Worm (Caenorhabditis elegans) whole organism, L2 larva: ENCODE measurements around the gene ZK1098.6.

ENCODE experiments used
- C34F6.9 ChIP-seq: fragments of 150-350 bp; optimal IDR thresholded peaks from 2 replicates; lab custom pipeline; 2014; ENCODE audit warnings: missing biosample characterization, missing genetic modification characterization
- F13H6.1 ChIP-seq: sonication (generic microtip); optimal IDR thresholded peaks from 2 replicates; lab custom pipeline; 2016; ENCODE audit warnings: missing genetic modification characterization, missing compliant biosample characterization
- Y55F3AM.14 ChIP-seq: fragments of 200-800 bp; sonication (Bioruptor generic); optimal IDR thresholded peaks from 2 replicates; lab custom pipeline; 2018; ENCODE audit warnings: mild to moderate bottlenecking, missing genetic modification characterization, missing compliant biosample characterization
- ZK546.5 ChIP-seq: sonication (generic microtip); optimal IDR thresholded peaks from 2 replicates; lab custom pipeline; 2017; ENCODE audit warnings: missing biosample characterization, missing genetic modification characterization
- alr-1 ChIP-seq: fragments of 150-350 bp; optimal IDR thresholded peaks from 2 replicates; lab custom pipeline; 2014; ENCODE audit warnings: missing biosample characterization, missing genetic modification characterization
- aly-2 ChIP-seq: fragments of 150-350 bp; optimal IDR thresholded peaks from 2 replicates; lab custom pipeline; 2014; ENCODE audit warnings: missing biosample characterization, missing genetic modification characterization
- ama-1 ChIP-seq: fragments of 150-350 bp; optimal IDR thresholded peaks from 2 replicates; lab custom pipeline; 2018; ENCODE audit warnings: inconsistent platforms
- blmp-1 ChIP-seq: sonication (generic microtip); optimal IDR thresholded peaks from 2 replicates; lab custom pipeline; 2017; ENCODE audit warnings: missing genetic modification characterization, mild to moderate bottlenecking, missing compliant biosample characterization, antibody characterized with exemption, moderate library complexity; ENCODE audit not compliant: insufficient read depth
- ceh-16 ChIP-seq: fragments of 150-350 bp; optimal IDR thresholded peaks from 2 replicates; lab custom pipeline; 2014; ENCODE audit warnings: missing biosample characterization, missing genetic modification characterization
- dmd-4 ChIP-seq: sonication (generic microtip); optimal IDR thresholded peaks from 2 replicates; lab custom pipeline; 2017; ENCODE audit warnings: missing biosample characterization, missing genetic modification characterization
- egl-27 ChIP-seq: sonication (generic microtip); optimal IDR thresholded peaks from 3 replicates; lab custom pipeline; 2017; ENCODE audit warnings: missing biosample characterization, missing genetic modification reagents, missing genetic modification characterization
- elt-1 ChIP-seq: fragments of 150-350 bp; optimal IDR thresholded peaks from 2 replicates; lab custom pipeline; 2014; ENCODE audit warnings: missing biosample characterization, missing genetic modification characterization
- elt-3 ChIP-seq: sonication (generic microtip); optimal IDR thresholded peaks from 2 replicates; lab custom pipeline; 2017; ENCODE audit warnings: missing biosample characterization, missing genetic modification characterization
- fos-1 ChIP-seq: fragments of 150-350 bp; optimal IDR thresholded peaks from 2 replicates; lab custom pipeline; 2014; ENCODE audit warnings: missing biosample characterization, missing genetic modification characterization
- gmeb-1 ChIP-seq: fragments of 150-350 bp; optimal IDR thresholded peaks from 2 replicates; lab custom pipeline; 2014; ENCODE audit warnings: missing biosample characterization, missing genetic modification characterization
- lin-39 ChIP-seq: fragments of 150-350 bp; optimal IDR thresholded peaks from 2 replicates; lab custom pipeline; 2014; ENCODE audit warnings: missing biosample characterization, missing genetic modification reagents, missing genetic modification characterization
- lsy-2 ChIP-seq, 2 experiments: fragments of 150-350 bp in 1 of 2; sonication (generic microtip) in 1 of 2; optimal IDR thresholded peaks; 2 replicates each; lab custom pipeline; 2014 to 2017; ENCODE audit warnings: missing biosample characterization in 2 of 2, missing genetic modification characterization in 2 of 2
- mab-5 ChIP-seq: fragments of 150-350 bp; optimal IDR thresholded peaks from 2 replicates; lab custom pipeline; 2014; ENCODE audit warnings: missing biosample characterization, missing genetic modification characterization
- mbf-1 ChIP-seq: sonication (generic microtip); optimal IDR thresholded peaks from 2 replicates; lab custom pipeline; 2017; ENCODE audit warnings: missing biosample characterization, missing genetic modification characterization
- mdl-1 ChIP-seq, 2 experiments: fragments of 150-350 bp in 1 of 2; sonication (generic microtip) in 1 of 2; optimal IDR thresholded peaks; 2 replicates each; lab custom pipeline; 2017; ENCODE audit warnings: missing biosample characterization in 2 of 2, missing genetic modification characterization in 2 of 2
- nhr-11 ChIP-seq: fragments of 150-350 bp; optimal IDR thresholded peaks from 2 replicates; lab custom pipeline; 2014; ENCODE audit warnings: missing biosample characterization, missing genetic modification characterization
- nhr-12 ChIP-seq: fragments of 150-350 bp; optimal IDR thresholded peaks from 2 replicates; lab custom pipeline; 2014; ENCODE audit warnings: missing biosample characterization, missing genetic modification characterization
- nhr-129 ChIP-seq: fragments of 150-350 bp; optimal IDR thresholded peaks from 2 replicates; lab custom pipeline; 2014; ENCODE audit warnings: missing biosample characterization, missing genetic modification characterization
- nhr-21 ChIP-seq: fragments of 150-350 bp; optimal IDR thresholded peaks from 2 replicates; lab custom pipeline; 2014; ENCODE audit warnings: missing biosample characterization, missing genetic modification characterization
- nhr-23 ChIP-seq: fragments of 150-350 bp; optimal IDR thresholded peaks from 2 replicates; lab custom pipeline; 2014; ENCODE audit warnings: missing biosample characterization, missing genetic modification reagents, missing genetic modification characterization
- nhr-237 ChIP-seq: fragments of 150-350 bp; optimal IDR thresholded peaks from 2 replicates; lab custom pipeline; 2014; ENCODE audit warnings: missing biosample characterization, missing genetic modification characterization
- nhr-77 ChIP-seq: fragments of 150-350 bp; optimal IDR thresholded peaks from 2 replicates; lab custom pipeline; 2014; ENCODE audit warnings: missing biosample characterization, missing genetic modification characterization
- peb-1 ChIP-seq: fragments of 150-350 bp; optimal IDR thresholded peaks from 2 replicates; lab custom pipeline; 2014; ENCODE audit warnings: missing biosample characterization, missing genetic modification characterization
- skn-1 ChIP-seq: sonication (generic microtip); optimal IDR thresholded peaks from 2 replicates; lab custom pipeline; 2017; ENCODE audit warnings: missing biosample characterization, missing genetic modification characterization
- sma-3 ChIP-seq: sonication (generic microtip); optimal IDR thresholded peaks from 2 replicates; lab custom pipeline; 2016; ENCODE audit warnings: missing genetic modification reagents, missing genetic modification characterization, missing compliant biosample characterization
- snpc-4 ChIP-seq: fragments of 150-350 bp; optimal IDR thresholded peaks from 2 replicates; lab custom pipeline; 2014; ENCODE audit warnings: missing biosample characterization, missing genetic modification characterization
- unc-39 ChIP-seq: fragments of 150-350 bp; optimal IDR thresholded peaks from 2 replicates; lab custom pipeline; 2014; ENCODE audit warnings: missing biosample characterization, missing genetic modification characterization
- unc-55 ChIP-seq: fragments of 150-350 bp; sonication (generic microtip); optimal IDR thresholded peaks from 3 replicates; lab custom pipeline; 2014; ENCODE audit warnings: missing biosample characterization, missing genetic modification reagents, missing genetic modification characterization
- unc-62 ChIP-seq: fragments of 150-350 bp; optimal IDR thresholded peaks from 2 replicates; lab custom pipeline; 2014; ENCODE audit warnings: missing biosample characterization, missing genetic modification reagents, missing genetic modification characterization
- zag-1 ChIP-seq: fragments of 150-350 bp; optimal IDR thresholded peaks from 2 replicates; lab custom pipeline; 2014; ENCODE audit warnings: missing biosample characterization, missing genetic modification characterization
- ztf-1 ChIP-seq: fragments of 200-800 bp; sonication (Bioruptor generic); conservative IDR thresholded peaks from 2 replicates; pipeline ENCODE4 v1.3.6; 2022; ENCODE audit warnings: missing genetic modification characterization, missing compliant biosample characterization
- ztf-11 ChIP-seq: sonication (generic microtip); optimal IDR thresholded peaks from 2 replicates; lab custom pipeline; 2017; ENCODE audit warnings: missing biosample characterization, missing genetic modification characterization
- ztf-4 ChIP-seq: fragments of 150-350 bp; optimal IDR thresholded peaks from 2 replicates; lab custom pipeline; 2014; ENCODE audit warnings: missing biosample characterization, missing genetic modification characterization

The ZK1098.6 gene

ce11 chrIII:9546016-9546659 lies 19.2 kb downstream of the ZK1098.6 start, which contains the start of gene unc-16 (continued):
- TF ChIP-seq ceh-16, result no peak
- TF ChIP-seq nhr-129 (tag; lab: Kevin White, UChicago), result peak; percentile 85
- no peak for TF ChIP-seq alr-1
- no peak for TF ChIP-seq nhr-12 (tag; lab: Kevin White, UChicago)
- TF ChIP-seq blmp-1 (tag; lab: Kevin White, UChicago), result no peak

ce11 chrIII:9556300-9556699 lies 29.3 kb downstream of the ZK1098.6 start, which contains the start of gene ZK1098.11:
Gene ZK1098.11, plus strand, starts transcription at chrIII:9556600.
- TF ChIP-seq skn-1 (tag; lab: Kevin White, UChicago) (no peak), nhr-21 (tag; lab: Kevin White, UChicago) (no peak), gmeb-1 (tag; lab: Kevin White, UChicago) (no peak), unc-55 (GFP tag; lab: Kevin White, UChicago) (no peak), lsy-2 (tag; optimal IDR thresholded peaks at IDR 0.05; lab: Kevin White, UChicago) (no peak), Y55F3AM.14 (GFP tag; lab: Kevin White, UChicago) (no peak), unc-39 (tag; lab: Kevin White, UChicago) (no peak), ceh-16 (no peak), ztf-4 (tag; lab: Kevin White, UChicago) (no peak), egl-27 (tag; lab: Kevin White, UChicago) (no peak), zag-1 (tag; lab: Kevin White, UChicago) (no peak), snpc-4 (no peak), nhr-129 (tag; lab: Kevin White, UChicago) (no peak), elt-1 (tag; lab: Kevin White, UChicago) (no peak), nhr-77 (no peak)

- TF ChIP-seq nhr-237 (tag; lab: Kevin White, UChicago) (no peak), nhr-11 (tag; lab: Kevin White, UChicago) (no peak), Y55F3AM.14 (GFP tag; lab: Kevin White, UChicago) (no peak), nhr-77 (no peak), ZK546.5 (tag; lab: Kevin White, UChicago) (no peak)
These were observed 31.5 kb downstream of the ZK1098.6 start, which contains the start of gene C48B4.6 for ce11 chrIII:9558463-9558862. Gene C48B4.6, minus strand, starts transcription at chrIII:9558563.

DNA sequence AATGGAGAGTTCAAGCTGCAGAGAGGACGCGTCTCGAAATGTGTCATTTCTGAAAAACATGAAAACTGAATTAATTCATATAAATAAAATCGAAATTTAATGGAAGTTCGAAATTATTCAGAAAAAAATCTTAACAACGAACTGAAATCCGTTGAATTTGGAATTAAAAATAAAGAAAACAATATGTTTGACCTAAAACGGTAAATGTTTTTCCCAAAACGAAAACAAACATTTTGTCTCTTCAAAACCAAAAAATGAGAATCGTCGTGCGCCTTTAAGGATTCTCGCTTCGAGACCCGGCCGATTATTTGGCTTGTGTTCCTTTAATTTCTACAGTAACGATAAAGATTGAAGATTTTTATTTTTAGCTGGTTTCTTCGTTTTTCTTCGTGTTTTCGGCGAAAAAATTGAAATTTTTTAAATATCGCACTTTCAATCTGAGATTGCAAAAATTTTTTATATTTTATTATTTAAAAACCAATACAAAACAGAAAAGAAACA lies 32.5 kb downstream of the ZK1098.6 start, which contains the start of gene C48B4.7:
C48B4.7 (minus strand) TSS at position 51 of the 501 bp plus-strand sequence.
- TF ChIP-seq nhr-21 (tag; lab: Kevin White, UChicago) (no peak), unc-62 (GFP tag; lab: Kevin White, UChicago) (no peak), C34F6.9 (tag; lab: Kevin White, UChicago) (no peak), lin-39 (tag; lab: Kevin White, UChicago) (no peak), fos-1 (tag; lab: Kevin White, UChicago) (no peak), gmeb-1 (tag; lab: Kevin White, UChicago) (no peak), snpc-4 (no peak), nhr-11 (tag; lab: Kevin White, UChicago) (no peak), nhr-129 (tag; lab: Kevin White, UChicago) (no peak), skn-1 (tag; lab: Kevin White, UChicago) (no peak), mab-5 (tag; lab: Kevin White, UChicago) (no peak), unc-39 (tag; lab: Kevin White, UChicago) (no peak), unc-55 (GFP tag; lab: Kevin White, UChicago) (no peak), dmd-4 (tag; lab: Kevin White, UChicago) (no peak), aly-2 (tag; lab: Kevin White, UChicago) (no peak), mdl-1 (tag; optimal IDR thresholded peaks at IDR 0.05; lab: Kevin White, UChicago) (no peak)

- TF ChIP-seq Y55F3AM.14 (GFP tag; lab: Kevin White, UChicago), result no peak
- no peak for TF ChIP-seq elt-1 (tag; lab: Kevin White, UChicago)
- no peak for TF ChIP-seq blmp-1 (tag; lab: Kevin White, UChicago)
- no peak for TF ChIP-seq elt-3 (tag; lab: Kevin White, UChicago)
- no peak for TF ChIP-seq nhr-129 (tag; lab: Kevin White, UChicago)
- TF ChIP-seq ama-1 (lab: Kevin White, UChicago), result no peak
- no peak for TF ChIP-seq dmd-4 (tag; lab: Kevin White, UChicago)
- no peak for TF ChIP-seq mbf-1 (tag; lab: Kevin White, UChicago)
- no peak for TF ChIP-seq peb-1
- no peak for TF ChIP-seq ztf-11
- TF ChIP-seq nhr-12 (tag; lab: Kevin White, UChicago), result no peak
- no peak for TF ChIP-seq alr-1
- TF ChIP-seq ztf-1 (GFP tag; lab: Robert Waterston, UW), result no peak
- TF ChIP-seq F13H6.1, result no peak
- TF ChIP-seq sma-3, result no peak
- TF ChIP-seq nhr-237 (tag; lab: Kevin White, UChicago), result no peak
- TF ChIP-seq unc-62 (GFP tag; lab: Kevin White, UChicago), result no peak
- TF ChIP-seq nhr-23 (tag; lab: Kevin White, UChicago), result no peak
- no peak for TF ChIP-seq mab-5 (tag; lab: Kevin White, UChicago)
- TF ChIP-seq ztf-4 (tag; lab: Kevin White, UChicago), result no peak
These were observed 34.2 kb downstream of the ZK1098.6 start, which contains the start of gene C48B4.8 for ce11 chrIII:9561158-9561557. Gene C48B4.8, minus strand, starts transcription at chrIII:9561258.
